Fruit fly (Drosophila melanogaster): ENCODE data around the gene Tbh.

dm6 chrX:7959512-7959911 lies 36.0 kb upstream of the Tbh start:
- TF ChIP-seq CTCF (optimal IDR thresholded peaks at IDR 0.05) (no peak), CG8478 (optimal IDR thresholded peaks at IDR 0.05) (no peak)

Measured in S2 (cell line).